Fruit fly (Drosophila melanogaster): ENCODE results near the gene cact.

Gene cact

dm6 chr2L:16279774-16280252 is 46.2 kb downstream of the cact start (continued):
- TF ChIP-seq hth (optimal IDR thresholded peaks at IDR 0.05): no peak
- peak; percentile 52 for TF ChIP-seq sens-2 (GFP tag; IDR thresholded peaks at IDR 0.05)
- peak; percentile 66 for TF ChIP-seq CG10543 (GFP tag; optimal IDR thresholded peaks at IDR 0.05)
- TF ChIP-seq CG8924 (tag; optimal IDR thresholded peaks at IDR 0.05): peak; percentile 96
- TF ChIP-seq CG6689 (GFP tag; IDR thresholded peaks at IDR 0.05): peak; percentile 84
- TF ChIP-seq CG30431 (GFP tag; optimal IDR thresholded peaks at IDR 0.05): peak; percentile 75
- peak; percentile 94 for TF ChIP-seq Hr3 (GFP tag; optimal IDR thresholded peaks at IDR 0.05)
- no peak for TF ChIP-seq ham (GFP tag; IDR thresholded peaks at IDR 0.05)
- TF ChIP-seq CG31388 (GFP tag; optimal IDR thresholded peaks at IDR 0.05): peak; percentile 64
- TF ChIP-seq Bdp1 (GFP tag; optimal IDR thresholded peaks at IDR 0.05): peak; percentile 56
- peak; percentile 86 for TF ChIP-seq CG4617 (GFP tag; optimal IDR thresholded peaks at IDR 0.05; ENCODE audit: borderline replicate concordance)
- TF ChIP-seq Mrtf (GFP tag; IDR thresholded peaks at IDR 0.05): peak; percentile 67; the same call in 1 of the 3 replicates
- peak; percentile 84 for TF ChIP-seq BtbVII (GFP tag; optimal IDR thresholded peaks at IDR 0.05)
- TF ChIP-seq exex (tag; optimal IDR thresholded peaks at IDR 0.05): peak; percentile 41
- TF ChIP-seq Ssrp (tag; optimal IDR thresholded peaks at IDR 0.05): peak; percentile 95
- TF ChIP-seq CG4282 (GFP tag; optimal IDR thresholded peaks at IDR 0.05): peak; percentile 30
- TF ChIP-seq MBD-R2 (GFP tag; IDR thresholded peaks at IDR 0.05): no peak
- peak; percentile 87 for TF ChIP-seq CG6254 (GFP tag; optimal IDR thresholded peaks at IDR 0.05)
- TF ChIP-seq ato (GFP tag; IDR thresholded peaks at IDR 0.05; ENCODE audit: partially characterized antibody): no peak
- peak; percentile 94 for TF ChIP-seq PHDP (tag; optimal IDR thresholded peaks at IDR 0.05)
- TF ChIP-seq odd (GFP tag; optimal IDR thresholded peaks at IDR 0.05): peak; percentile 92
- peak; percentile 78 for TF ChIP-seq CG6813 (GFP tag; optimal IDR thresholded peaks at IDR 0.05)
- TF ChIP-seq CG15696 (tag; optimal IDR thresholded peaks at IDR 0.05): peak; percentile 84
- peak; percentile 96 for TF ChIP-seq fd96Cb (tag; optimal IDR thresholded peaks at IDR 0.05)
- peak; percentile 76; the same call in 2 of the 3 replicates for TF ChIP-seq CG34422 (GFP tag; IDR thresholded peaks at IDR 0.05)
- peak; percentile 12; the same call in 1 of the 3 replicates for TF ChIP-seq CG34224 (GFP tag; IDR thresholded peaks at IDR 0.05; ENCODE audit: partially characterized antibody)
- no peak for TF ChIP-seq tna (GFP tag; IDR thresholded peaks at IDR 0.05; ENCODE audit: partially characterized antibody)
- peak; percentile 88 for TF ChIP-seq CG12942 (GFP tag; optimal IDR thresholded peaks at IDR 0.05)
- TF ChIP-seq onecut (GFP tag; IDR thresholded peaks at IDR 0.05): peak; percentile 62
- peak in 1 of 2 experiments; percentile 41 for TF ChIP-seq tll (GFP tag; optimal IDR thresholded peaks at IDR 0.05)
- TF ChIP-seq trh (GFP tag; optimal IDR thresholded peaks at IDR 0.05): peak; percentile 81
- no peak for TF ChIP-seq CG2889 (GFP tag; IDR thresholded peaks at IDR 0.05)
- peak; percentile 90 for TF ChIP-seq pnt (GFP tag; optimal IDR thresholded peaks at IDR 0.05)
- TF ChIP-seq CG12769 (tag; optimal IDR thresholded peaks at IDR 0.05): peak; percentile 73
- TF ChIP-seq CG15514 (GFP tag; optimal IDR thresholded peaks at IDR 0.05): peak; percentile 52
- no peak for TF ChIP-seq HLH4C (GFP tag; IDR thresholded peaks at IDR 0.05; ENCODE audit: partially characterized antibody)
- peak; percentile 88 for TF ChIP-seq CG9727 (GFP tag; optimal IDR thresholded peaks at IDR 0.05)
- TF ChIP-seq croc (GFP tag; conservative IDR thresholded peaks at IDR 0.05): peak; percentile 80
- TF ChIP-seq lola (GFP tag; optimal IDR thresholded peaks at IDR 0.05): peak in 1 of 3 experiments; percentile 94
- peak; percentile 55; the same call in 1 of the 2 replicates for TF ChIP-seq sob (GFP tag; IDR thresholded peaks at IDR 0.05)
- TF ChIP-seq CG14710 (tag; optimal IDR thresholded peaks at IDR 0.05): peak; percentile 94
- peak; percentile 78 for TF ChIP-seq danr (GFP tag; IDR thresholded peaks at IDR 0.05)
- peak; percentile 87 for TF ChIP-seq shn (GFP tag; optimal IDR thresholded peaks at IDR 0.05)
- TF ChIP-seq Taf1 (GFP tag; IDR thresholded peaks at IDR 0.05): 0 out of 2 replicates have a peak, but pooled peaks have one; percentile 18
- TF ChIP-seq CG7372 (GFP tag; IDR thresholded peaks at IDR 0.05): peak; percentile 62
- TF ChIP-seq CG15073 (GFP tag; optimal IDR thresholded peaks at IDR 0.05): peak; percentile 65
- peak; percentile 82 for TF ChIP-seq tgo (GFP tag; IDR thresholded peaks at IDR 0.05)
- no peak for TF ChIP-seq Neu2 (GFP tag; optimal IDR thresholded peaks at IDR 0.05; ENCODE audit: borderline replicate concordance)
- TF ChIP-seq bbx (GFP tag; IDR thresholded peaks at IDR 0.05; ENCODE audit: partially characterized antibody): peak; percentile 47

Data from whole organism, embryonic.